Worm (Caenorhabditis elegans): ENCODE data around the gene F49H12.7.

DNA sequence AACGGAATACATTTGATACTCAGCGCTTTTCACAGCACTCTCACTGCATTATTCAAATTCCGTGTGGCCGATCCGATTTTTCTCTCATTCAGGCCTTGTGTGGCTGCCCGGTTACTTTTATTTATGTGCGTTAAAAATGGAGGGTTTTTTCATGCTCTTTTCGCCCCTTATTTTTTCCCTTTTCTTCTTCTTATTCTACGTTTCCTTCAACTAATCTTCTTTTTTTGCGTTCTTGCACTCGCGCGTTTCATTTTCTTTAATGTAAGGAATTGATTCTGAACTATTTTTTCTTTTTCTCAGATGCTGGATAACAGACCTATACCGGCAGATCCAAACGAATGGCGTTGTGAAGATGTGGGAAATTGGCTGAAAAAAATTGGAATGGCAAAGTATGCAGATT, 43.9 kb downstream of the F49H12.7 start, which contains the start of gene F53B1.2:
- TF ChIP-seq ama-1 (optimal IDR thresholded peaks at IDR 0.05) (no peak), tbx-37 (GFP tag; conservative IDR thresholded peaks at IDR 0.05) (no peak), B0310.2 (tag; optimal IDR thresholded peaks at IDR 0.05) (no peak), F13C5.2 (tag; optimal IDR thresholded peaks at IDR 0.05) (no peak)

Data from whole organism, early embryonic.